Comparison of ENCODE assay signal across 5 fruit fly cellular contexts in genomic region chr3L:14059266-14059974, dm6.
TF ChIP-seq lines count a peak whose summit lies in the region.

No protein-coding gene starts in this region.

- no peak for TF ChIP-seq CTCF in whole organism, embryonic (GFP tag; optimal IDR thresholded peaks at IDR 0.05; lab: Kevin White, UChicago)

TF ChIP-seq in whole organism, adult, 20 proteins besides CTCF, POLR2A, EP300 and RAD21:
- TF ChIP-seq CG5204 (GFP tag; optimal IDR thresholded peaks at IDR 0.05; lab: Kevin White, UChicago) (no peak), CG14711 (tag; optimal IDR thresholded peaks at IDR 0.05; lab: Kevin White, UChicago) (peak; percentile 6), bab1 (GFP tag; optimal IDR thresholded peaks at IDR 0.05; lab: Kevin White, UChicago) (no peak), Mnt (GFP tag; optimal IDR thresholded peaks at IDR 0.05; lab: Kevin White, UChicago) (no peak), cic (GFP tag; optimal IDR thresholded peaks at IDR 0.05; lab: Kevin White, UChicago) (no peak), pad (GFP tag; optimal IDR thresholded peaks at IDR 0.05; lab: Kevin White, UChicago) (no peak), Crg-1 (GFP tag; optimal IDR thresholded peaks at IDR 0.05; lab: Kevin White, UChicago) (no peak), kay (GFP tag; lab: Kevin White, UChicago; ENCODE audit: borderline replicate concordance) (no peak)

TF ChIP-seq in whole organism, embryonic, 481 proteins besides CTCF, POLR2A, EP300 and RAD21 (continues in another document):
- TF ChIP-seq nom (GFP tag; optimal IDR thresholded peaks at IDR 0.05; lab: Kevin White, UChicago): peak; percentile 80
- TF ChIP-seq slbo (GFP tag; IDR thresholded peaks at IDR 0.05; lab: Robert Waterston, UW): 0 out of 2 replicates have a peak, but pooled peaks have one; percentile 15
- peak; percentile 10 for TF ChIP-seq lab (GFP tag; optimal IDR thresholded peaks at IDR 0.05; lab: Kevin White, UChicago)
- TF ChIP-seq sens (GFP tag; lab: Kevin White, UChicago): peak; percentile 64
- peak; percentile 16 for TF ChIP-seq CG2120 (GFP tag; optimal IDR thresholded peaks at IDR 0.05; lab: Kevin White, UChicago)
- TF ChIP-seq CG8290 (GFP tag; optimal IDR thresholded peaks at IDR 0.05; lab: Kevin White, UChicago): no peak
- peak in 1 of 2 experiments; percentile 7 for TF ChIP-seq CG8290 (tag; optimal IDR thresholded peaks at IDR 0.05; lab: Kevin White, UChicago)
- peak; percentile 16 for TF ChIP-seq Blimp-1 (GFP tag; optimal IDR thresholded peaks at IDR 0.05; lab: Kevin White, UChicago)
- peak; percentile 1 for TF ChIP-seq Dip3 (GFP tag; optimal IDR thresholded peaks at IDR 0.05; lab: Kevin White, UChicago)
- peak; percentile 48; the same call in 1 of the 2 replicates for TF ChIP-seq vvl (GFP tag; IDR thresholded peaks at IDR 0.05; lab: Robert Waterston, UW)
- TF ChIP-seq CG2678 (tag; optimal IDR thresholded peaks at IDR 0.05; lab: Kevin White, UChicago): peak; percentile 6
- TF ChIP-seq chinmo (GFP tag; IDR thresholded peaks at IDR 0.05; lab: Robert Waterston, UW; ENCODE audit: partially characterized antibody): 0 out of 4 replicates have a peak, but pooled peaks have one; percentile 18
- TF ChIP-seq Deaf1 (tag; optimal IDR thresholded peaks at IDR 0.05; lab: Kevin White, UChicago): no peak
- TF ChIP-seq Rfx (GFP tag; IDR thresholded peaks at IDR 0.05; lab: Robert Waterston, UW): 0 out of 2 replicates have a peak, but pooled peaks have one; percentile 15
- TF ChIP-seq CG14014 (GFP tag; IDR thresholded peaks at IDR 0.05; lab: Robert Waterston, UW): no peak
- no peak for TF ChIP-seq CG15696 (tag; optimal IDR thresholded peaks at IDR 0.05; lab: Kevin White, UChicago)
- peak; percentile 11 for TF ChIP-seq sd (tag; optimal IDR thresholded peaks at IDR 0.05; lab: Kevin White, UChicago)
- TF ChIP-seq Med (GFP tag; lab: Kevin White, UChicago): peak; percentile 75
- no peak for TF ChIP-seq CG17328 (GFP tag; IDR thresholded peaks at IDR 0.05; lab: Robert Waterston, UW)
- TF ChIP-seq Xrp1 (GFP tag; IDR thresholded peaks at IDR 0.05; lab: Robert Waterston, UW): 0 out of 2 replicates have a peak, but pooled peaks have one; percentile 8

TF ChIP-seq in whole organism, prepupa, 60 proteins besides CTCF, POLR2A, EP300 and RAD21 (continues in another document):
- TF ChIP-seq CG32006 (GFP tag; optimal IDR thresholded peaks at IDR 0.05; lab: Kevin White, UChicago) (peak; percentile 39), svp (GFP tag; lab: Kevin White, UChicago) (peak; percentile 98), CG11902 (GFP tag; optimal IDR thresholded peaks at IDR 0.05; lab: Kevin White, UChicago) (no peak), CG8319 (GFP tag; optimal IDR thresholded peaks at IDR 0.05; lab: Kevin White, UChicago) (peak; percentile 5), Met (GFP tag; optimal IDR thresholded peaks at IDR 0.05; lab: Kevin White, UChicago) (peak; percentile 54), fd85E (GFP tag; optimal IDR thresholded peaks at IDR 0.05; lab: Kevin White, UChicago) (no peak), topi (GFP tag; optimal IDR thresholded peaks at IDR 0.05; lab: Kevin White, UChicago) (peak; percentile 46), CG16779 (tag; optimal IDR thresholded peaks at IDR 0.05; lab: Kevin White, UChicago) (no peak), CG6808 (GFP tag; optimal IDR thresholded peaks at IDR 0.05; lab: Kevin White, UChicago) (peak; percentile 54), Sox14 (GFP tag; optimal IDR thresholded peaks at IDR 0.05; lab: Kevin White, UChicago) (no peak), CG10669 (GFP tag; optimal IDR thresholded peaks at IDR 0.05; lab: Kevin White, UChicago) (peak; percentile 34), CG9139 (GFP tag; optimal IDR thresholded peaks at IDR 0.05; lab: Kevin White, UChicago) (peak; percentile 49), CG3032 (tag; optimal IDR thresholded peaks at IDR 0.05; lab: Kevin White, UChicago) (peak; percentile 20), eg (GFP tag; IDR thresholded peaks at IDR 0.05; lab: Robert Waterston, UW) (peak; percentile 52; the same call in 2 of the 3 replicates), esn (GFP tag; optimal IDR thresholded peaks at IDR 0.05; lab: Kevin White, UChicago) (peak; percentile 53), Sox102F (GFP tag; optimal IDR thresholded peaks at IDR 0.05; lab: Kevin White, UChicago) (peak; percentile 51), Ets21C (GFP tag; optimal IDR thresholded peaks at IDR 0.05; lab: Kevin White, UChicago) (no peak), Lpt (GFP tag; optimal IDR thresholded peaks at IDR 0.05; lab: Kevin White, UChicago) (no peak), CG6276 (GFP tag; optimal IDR thresholded peaks at IDR 0.05; lab: Kevin White, UChicago) (peak; percentile 30), dac (GFP tag; optimal IDR thresholded peaks at IDR 0.05; lab: Kevin White, UChicago) (no peak), CG11294 (GFP tag; IDR thresholded peaks at IDR 0.05; lab: Robert Waterston, UW) (no peak), CG1621 (tag; optimal IDR thresholded peaks at IDR 0.05; lab: Kevin White, UChicago) (no peak)

TF ChIP-seq in whole organism, pupa, 21 proteins besides CTCF, POLR2A, EP300 and RAD21:
- peak; percentile 45 for TF ChIP-seq CG32121 (GFP tag; IDR thresholded peaks at IDR 0.05; lab: Robert Waterston, UW)
- TF ChIP-seq rn (GFP tag; IDR thresholded peaks at IDR 0.05; lab: Robert Waterston, UW): no peak
- peak; percentile 51; the same call in 2 of the 3 replicates for TF ChIP-seq CG4496 (GFP tag; IDR thresholded peaks at IDR 0.05; lab: Robert Waterston, UW)
- peak; percentile 48 for TF ChIP-seq Ets98B (GFP tag; IDR thresholded peaks at IDR 0.05; lab: Robert Waterston, UW)
- TF ChIP-seq CG13204 (GFP tag; optimal IDR thresholded peaks at IDR 0.05; lab: Kevin White, UChicago): peak; percentile 44
- TF ChIP-seq Snoo (tag; optimal IDR thresholded peaks at IDR 0.05; lab: Kevin White, UChicago): no peak
- peak; percentile 68; the same call in 2 of the 3 replicates for TF ChIP-seq fd96Ca (GFP tag; IDR thresholded peaks at IDR 0.05; lab: Robert Waterston, UW)
- TF ChIP-seq CG17806 (tag; optimal IDR thresholded peaks at IDR 0.05; lab: Kevin White, UChicago): peak; percentile 12
- TF ChIP-seq CG34367 (tag; optimal IDR thresholded peaks at IDR 0.05; lab: Kevin White, UChicago): peak; percentile 17
- TF ChIP-seq CG9948 (tag; optimal IDR thresholded peaks at IDR 0.05; lab: Kevin White, UChicago): no peak
- TF ChIP-seq CG14655 (GFP tag; optimal IDR thresholded peaks at IDR 0.05; lab: Kevin White, UChicago): peak; percentile 37
- peak; percentile 46 for TF ChIP-seq Pif1A (GFP tag; optimal IDR thresholded peaks at IDR 0.05; lab: Kevin White, UChicago)
- no peak for TF ChIP-seq D1 (tag; optimal IDR thresholded peaks at IDR 0.05; lab: Kevin White, UChicago)
- TF ChIP-seq Pif1B (GFP tag; optimal IDR thresholded peaks at IDR 0.05; lab: Kevin White, UChicago): peak; percentile 47
- peak; percentile 86 for TF ChIP-seq EcR (GFP tag; optimal IDR thresholded peaks at IDR 0.05; lab: Kevin White, UChicago)
- TF ChIP-seq CG8159 (tag; optimal IDR thresholded peaks at IDR 0.05; lab: Kevin White, UChicago): peak; percentile 46
- TF ChIP-seq CG15710 (tag; optimal IDR thresholded peaks at IDR 0.05; lab: Kevin White, UChicago): peak; percentile 36
- TF ChIP-seq CG10348 (GFP tag; IDR thresholded peaks at IDR 0.05; lab: Robert Waterston, UW): no peak
- TF ChIP-seq gl (tag; optimal IDR thresholded peaks at IDR 0.05; lab: Kevin White, UChicago): peak; percentile 66
- peak; percentile 20 for TF ChIP-seq CG8301 (tag; optimal IDR thresholded peaks at IDR 0.05; lab: Kevin White, UChicago)
- TF ChIP-seq CG12605 (GFP tag; IDR thresholded peaks at IDR 0.05; lab: Robert Waterston, UW): peak; percentile 71

TF ChIP-seq in whole organism, wandering third instar larva, 38 proteins besides CTCF, POLR2A, EP300 and RAD21:
- TF ChIP-seq ey (GFP tag; optimal IDR thresholded peaks at IDR 0.05; lab: Kevin White, UChicago) (peak; percentile 10), pan (optimal IDR thresholded peaks at IDR 0.05; lab: Kevin White, UChicago) (no peak), Myc (optimal IDR thresholded peaks at IDR 0.05; lab: Kevin White, UChicago) (no peak), CG32264 (GFP tag; optimal IDR thresholded peaks at IDR 0.05; lab: Kevin White, UChicago) (no peak), sv (GFP tag; optimal IDR thresholded peaks at IDR 0.05; lab: Kevin White, UChicago) (no peak), dsf (GFP tag; optimal IDR thresholded peaks at IDR 0.05; lab: Kevin White, UChicago; ENCODE audit: borderline replicate concordance) (no peak), Hr78 (GFP tag; optimal IDR thresholded peaks at IDR 0.05; lab: Kevin White, UChicago) (no peak), CrebA (GFP tag; optimal IDR thresholded peaks at IDR 0.05; lab: Kevin White, UChicago; ENCODE audit: borderline replicate concordance) (no peak), Hnf4 (GFP tag; optimal IDR thresholded peaks at IDR 0.05; lab: Kevin White, UChicago) (no peak), Hr83 (GFP tag; optimal IDR thresholded peaks at IDR 0.05; lab: Kevin White, UChicago; ENCODE audit: poor library complexity, severe bottlenecking) (no peak), h (GFP tag; optimal IDR thresholded peaks at IDR 0.05; lab: Kevin White, UChicago) (no peak), GATAd (GFP tag; optimal IDR thresholded peaks at IDR 0.05; lab: Kevin White, UChicago) (no peak), tai (GFP tag; optimal IDR thresholded peaks at IDR 0.05; lab: Kevin White, UChicago) (no peak), fru (GFP tag; optimal IDR thresholded peaks at IDR 0.05; lab: Kevin White, UChicago) (no peak), Vsx2 (GFP tag; optimal IDR thresholded peaks at IDR 0.05; lab: Kevin White, UChicago; ENCODE audit: partially characterized antibody) (no peak), OdsH (GFP tag; optimal IDR thresholded peaks at IDR 0.05; lab: Kevin White, UChicago) (no peak), dl (GFP tag; optimal IDR thresholded peaks at IDR 0.05; lab: Kevin White, UChicago; ENCODE audit: insufficient read depth in 1 of 2, partially characterized antibody in 2 of 2) (no peak), jim (GFP tag; optimal IDR thresholded peaks at IDR 0.05; lab: Kevin White, UChicago) (no peak), rgr (GFP tag; optimal IDR thresholded peaks at IDR 0.05; lab: Kevin White, UChicago) (peak; percentile 18), brk (GFP tag; optimal IDR thresholded peaks at IDR 0.05; lab: Kevin White, UChicago) (no peak), foxo (GFP tag; optimal IDR thresholded peaks at IDR 0.05; lab: Kevin White, UChicago) (peak in 1 of 2 experiments; percentile 36), sage (GFP tag; optimal IDR thresholded peaks at IDR 0.05; lab: Kevin White, UChicago) (no peak), Abd-B (GFP tag; optimal IDR thresholded peaks at IDR 0.05; lab: Kevin White, UChicago) (no peak), Jra (GFP tag; optimal IDR thresholded peaks at IDR 0.05; lab: Kevin White, UChicago) (no peak), br (GFP tag; optimal IDR thresholded peaks at IDR 0.05; lab: Kevin White, UChicago) (peak; percentile 21)
